Fruit fly (Drosophila melanogaster) whole organism, embryonic: ENCODE data around the gene spirit.

ENCODE experiments used
- Atf3 ChIP-seq: fragments of 200-800 bp; sonication (Bioruptor generic); optimal IDR thresholded peaks from 3 replicates; lab custom pipeline; 2016; ENCODE audit warnings: missing biosample characterization, missing genetic modification characterization
- CG10147 ChIP-seq: fragments of 200-800 bp; sonication (Bioruptor generic); optimal IDR thresholded peaks from 2 replicates; lab custom pipeline; 2019; ENCODE audit warnings: missing biosample characterization, mild to moderate bottlenecking, missing genetic modification characterization, moderate library complexity
- CG10565 ChIP-seq: fragments of 200-800 bp; sonication (Bioruptor generic); optimal IDR thresholded peaks from 3 replicates; lab custom pipeline; 2016; ENCODE audit warnings: missing biosample characterization, mild to moderate bottlenecking, missing genetic modification characterization
- CG11696 ChIP-seq: fragments of 200-800 bp; sonication (Bioruptor generic); IDR thresholded peaks from 2 replicates; pipeline ENCODE4 v1.3.6; 2022; ENCODE audit warnings: missing biosample characterization, missing genetic modification characterization
- CG12744 ChIP-seq: fragments of 200-800 bp; sonication (Bioruptor generic); optimal IDR thresholded peaks from 2 replicates; lab custom pipeline; 2016; ENCODE audit warnings: missing biosample characterization, missing genetic modification characterization
- CG13424 ChIP-seq: fragments of 200-800 bp; sonication (Bioruptor generic); optimal IDR thresholded peaks from 2 replicates; lab custom pipeline; 2019; ENCODE audit warnings: missing biosample characterization, mild to moderate bottlenecking, missing genetic modification characterization, moderate library complexity
- CG13624 ChIP-seq: fragments of 200-800 bp; sonication (Bioruptor generic); optimal IDR thresholded peaks from 2 replicates; lab custom pipeline; 2016; ENCODE audit warnings: missing biosample characterization, missing genetic modification characterization
- CG14014 ChIP-seq: fragments of 200-800 bp; sonication (Bioruptor generic); IDR thresholded peaks from 2 replicates; pipeline ENCODE4 v1.3.6; 2022; ENCODE audit warnings: missing biosample characterization, missing genetic modification characterization
- CG17361 ChIP-seq: fragments of 200-800 bp; sonication (Bioruptor generic); IDR thresholded peaks from 3 replicates; pipeline ENCODE4 v1.3.6; 2022; ENCODE audit warnings: missing biosample characterization, missing genetic modification characterization
- CG17802 ChIP-seq: fragments of 200-800 bp; sonication (Bioruptor generic); optimal IDR thresholded peaks from 2 replicates; lab custom pipeline; 2018; ENCODE audit warnings: missing biosample characterization, mild to moderate bottlenecking, missing genetic modification characterization, moderate library complexity
- CG2116 ChIP-seq: fragments of 200-800 bp; sonication (Bioruptor generic); optimal IDR thresholded peaks from 3 replicates; lab custom pipeline; 2018; ENCODE audit warnings: missing biosample characterization, mild to moderate bottlenecking, missing genetic modification characterization
- CG2678 ChIP-seq: fragments of 200-800 bp; sonication (Bioruptor generic); optimal IDR thresholded peaks from 3 replicates; lab custom pipeline; 2019; ENCODE audit warnings: missing biosample characterization, mild to moderate bottlenecking, missing genetic modification characterization, moderate library complexity
- CG31441 ChIP-seq: fragments of 200-800 bp; sonication (Bioruptor generic); IDR thresholded peaks from 2 replicates; pipeline ENCODE4 v1.3.6; 2022; ENCODE audit warnings: missing biosample characterization, missing genetic modification characterization
- CG3281 ChIP-seq: fragments of 200-800 bp; sonication (Bioruptor generic); optimal IDR thresholded peaks from 3 replicates; lab custom pipeline; 2017; ENCODE audit warnings: missing biosample characterization, mild to moderate bottlenecking, missing genetic modification characterization
- CG33557 ChIP-seq: fragments of 200-800 bp; sonication (Bioruptor generic); optimal IDR thresholded peaks from 2 replicates; lab custom pipeline; 2019; ENCODE audit warnings: missing biosample characterization, mild to moderate bottlenecking, missing genetic modification characterization, moderate library complexity
- CG4854 ChIP-seq: fragments of 200-800 bp; sonication (Bioruptor generic); optimal IDR thresholded peaks from 2 replicates; lab custom pipeline; 2016; ENCODE audit warnings: missing biosample characterization, missing genetic modification characterization, inconsistent platforms
- CG5180 ChIP-seq: fragments of 200-800 bp; sonication (Bioruptor generic); optimal IDR thresholded peaks from 3 replicates; lab custom pipeline; 2017; ENCODE audit warnings: missing biosample characterization, missing genetic modification characterization, mild to moderate bottlenecking, moderate library complexity, missing genetic modification reagents
- CG7556 ChIP-seq: fragments of 200-800 bp; sonication (Bioruptor generic); optimal IDR thresholded peaks from 2 replicates; lab custom pipeline; 2017; ENCODE audit warnings: missing biosample characterization, mild to moderate bottlenecking, missing genetic modification characterization
- CG7839 ChIP-seq: fragments of 200-800 bp; sonication (Bioruptor generic); optimal IDR thresholded peaks from 3 replicates; lab custom pipeline; 2018; ENCODE audit warnings: missing biosample characterization, mild to moderate bottlenecking, missing genetic modification characterization, moderate library complexity
- CG7987 ChIP-seq: fragments of 200-800 bp; sonication (Bioruptor generic); optimal IDR thresholded peaks from 2 replicates; lab custom pipeline; 2018; ENCODE audit warnings: missing biosample characterization, mild to moderate bottlenecking, missing genetic modification characterization, moderate library complexity
- CG8765 ChIP-seq: fragments of 200-800 bp; sonication (Bioruptor generic); IDR thresholded peaks from 2 replicates; pipeline ENCODE4 v1.3.6; 2022; ENCODE audit warnings: missing biosample characterization, missing genetic modification characterization
- CG9817 ChIP-seq: fragments of 200-800 bp; sonication (Bioruptor generic); optimal IDR thresholded peaks from 2 replicates; lab custom pipeline; 2018; ENCODE audit warnings: missing biosample characterization, mild to moderate bottlenecking, missing genetic modification characterization, moderate library complexity
- Drgx ChIP-seq: fragments of 200-800 bp; sonication (Bioruptor generic); IDR thresholded peaks from 2 replicates; pipeline ENCODE4 v1.3.6; 2022; ENCODE audit warnings: missing biosample characterization, missing genetic modification characterization
- Gug ChIP-seq: fragments of 200-800 bp; sonication (Bioruptor generic); IDR thresholded peaks from 4 replicates; pipeline ENCODE4 v1.3.6; 2022; ENCODE audit warnings: missing biosample characterization, missing genetic modification characterization
- HLH3B ChIP-seq: fragments of 200-800 bp; sonication (Bioruptor generic); IDR thresholded peaks from 2 replicates; pipeline ENCODE4 v1.3.6; 2022; ENCODE audit warnings: missing biosample characterization, missing genetic modification characterization
- HLH4C ChIP-seq: fragments of 200-800 bp; sonication (Bioruptor generic); IDR thresholded peaks from 3 replicates; pipeline ENCODE4 v1.3.6; 2022; ENCODE audit warnings: missing biosample characterization, missing genetic modification characterization; ENCODE audit not compliant: partially characterized antibody
- HLH54F ChIP-seq: fragments of 200-800 bp; sonication (Bioruptor generic); optimal IDR thresholded peaks from 3 replicates; lab custom pipeline; 2016; ENCODE audit warnings: missing biosample characterization, missing genetic modification characterization
- Hmr ChIP-seq: fragments of 200-800 bp; sonication (Bioruptor generic); optimal IDR thresholded peaks from 3 replicates; lab custom pipeline; 2017; ENCODE audit warnings: mild to moderate bottlenecking, missing biosample characterization, missing genetic modification reagents, missing genetic modification characterization
- Hr51 ChIP-seq, 2 experiments: fragments of 200-800 bp; sonication (Bioruptor generic); optimal IDR thresholded peaks; 2 replicates in 1 of 2; 3 replicates in 1 of 2; lab custom pipeline; 2016 to 2018; ENCODE audit warnings: missing biosample characterization in 2 of 2, missing genetic modification characterization in 2 of 2, mild to moderate bottlenecking in 1 of 2, moderate library complexity in 1 of 2
- Med ChIP-seq: fragments of 200-800 bp; sonication (Bioruptor generic); peaks from one replicate; lab custom pipeline; 2016; ENCODE audit warnings: missing biosample characterization, missing genetic modification characterization, mild to moderate bottlenecking, inconsistent platforms, moderate library complexity
- Mrtf ChIP-seq: fragments of 200-800 bp; sonication (Bioruptor generic); IDR thresholded peaks from 3 replicates; pipeline ENCODE4 v1.3.6; 2022; ENCODE audit warnings: missing biosample characterization, missing genetic modification characterization
- Myb ChIP-seq: fragments of 200-800 bp; sonication (Bioruptor generic); optimal IDR thresholded peaks from 2 replicates; lab custom pipeline; 2016; ENCODE audit warnings: missing biosample characterization, missing genetic modification characterization
- NC2β ChIP-seq: fragments of 200-800 bp; sonication (Bioruptor generic); optimal IDR thresholded peaks from 2 replicates; lab custom pipeline; 2016; ENCODE audit warnings: missing biosample characterization, missing genetic modification characterization
- Opbp ChIP-seq: fragments of 200-800 bp; sonication (Bioruptor generic); IDR thresholded peaks from 3 replicates; pipeline ENCODE4 v1.3.6; 2022; ENCODE audit warnings: missing biosample characterization, missing genetic modification characterization; ENCODE audit not compliant: partially characterized antibody
- Rfx ChIP-seq: fragments of 200-800 bp; sonication (Bioruptor generic); IDR thresholded peaks from 2 replicates; pipeline ENCODE4 v1.3.6; 2022; ENCODE audit warnings: missing biosample characterization, missing genetic modification characterization
- Rx ChIP-seq: fragments of 200-800 bp; sonication (Bioruptor generic); IDR thresholded peaks from 2 replicates; pipeline ENCODE4 v1.3.6; 2022; ENCODE audit warnings: missing biosample characterization, missing genetic modification characterization
- Sin3A ChIP-seq: fragments of >200 bp; optimal IDR thresholded peaks from 2 replicates; lab custom pipeline; 2018
- Sry-δ ChIP-seq: fragments of 200-800 bp; sonication (Bioruptor generic); optimal IDR thresholded peaks from 2 replicates; lab custom pipeline; 2016; ENCODE audit warnings: missing biosample characterization, missing genetic modification characterization
- cg ChIP-seq: fragments of 200-800 bp; sonication (Bioruptor generic); optimal IDR thresholded peaks from 3 replicates; lab custom pipeline; 2019; ENCODE audit warnings: missing biosample characterization, mild to moderate bottlenecking, missing genetic modification characterization, moderate library complexity
- da ChIP-seq: fragments of 200-800 bp; sonication (Bioruptor generic); optimal IDR thresholded peaks from 2 replicates; lab custom pipeline; 2016; ENCODE audit warnings: missing biosample characterization, missing genetic modification characterization
- inv ChIP-seq: fragments of 200-800 bp; sonication (Bioruptor generic); IDR thresholded peaks from 2 replicates; pipeline ENCODE4 v1.3.6; 2022; ENCODE audit warnings: missing biosample characterization, missing genetic modification characterization; ENCODE audit not compliant: partially characterized antibody
- kay ChIP-seq: fragments of 200-800 bp; sonication (Bioruptor generic); optimal IDR thresholded peaks from 2 replicates; lab custom pipeline; 2016; ENCODE audit warnings: missing biosample characterization, missing genetic modification characterization
- lbe ChIP-seq: fragments of 200-800 bp; sonication (Bioruptor generic); optimal IDR thresholded peaks from 2 replicates; lab custom pipeline; 2016; ENCODE audit warnings: missing biosample characterization, mild to moderate bottlenecking, missing genetic modification characterization
- odd ChIP-seq: fragments of 200-800 bp; sonication (Bioruptor generic); optimal IDR thresholded peaks from 2 replicates; lab custom pipeline; 2017; ENCODE audit warnings: missing biosample characterization, mild to moderate bottlenecking, missing genetic modification characterization
- pb ChIP-seq: fragments of 200-800 bp; sonication (Bioruptor generic); optimal IDR thresholded peaks from 3 replicates; lab custom pipeline; 2016; ENCODE audit warnings: missing biosample characterization, missing genetic modification characterization
- phol ChIP-seq: fragments of 200-800 bp; sonication (Bioruptor generic); optimal IDR thresholded peaks from 3 replicates; lab custom pipeline; 2018; ENCODE audit warnings: missing biosample characterization, mild to moderate bottlenecking, missing genetic modification characterization, moderate library complexity
- sd ChIP-seq: fragments of 200-800 bp; sonication (Bioruptor generic); optimal IDR thresholded peaks from 3 replicates; lab custom pipeline; 2018; ENCODE audit warnings: missing biosample characterization, mild to moderate bottlenecking, missing genetic modification characterization, moderate library complexity
- stc ChIP-seq: fragments of 200-800 bp; sonication (Bioruptor generic); IDR thresholded peaks from 2 replicates; pipeline ENCODE4 v1.3.6; 2022; ENCODE audit warnings: missing biosample characterization, missing genetic modification characterization
- toy ChIP-seq: fragments of 200-800 bp; sonication (Bioruptor generic); IDR thresholded peaks from 2 replicates; pipeline ENCODE4 v1.3.6; 2022; ENCODE audit warnings: missing biosample characterization, missing genetic modification characterization
- vvl ChIP-seq: fragments of 200-800 bp; sonication (Bioruptor generic); IDR thresholded peaks from 2 replicates; pipeline ENCODE4 v1.3.6; 2022; ENCODE audit warnings: missing biosample characterization, missing genetic modification characterization
- zen2 ChIP-seq: fragments of 200-800 bp; sonication (Bioruptor generic); IDR thresholded peaks from 3 replicates; pipeline ENCODE4 v1.3.6; 2022; ENCODE audit warnings: missing biosample characterization, missing genetic modification characterization; ENCODE audit not compliant: partially characterized antibody

Gene spirit

dm6 chrX:8583159-8583558, 9.8 kb upstream of the spirit start (continued):
- TF ChIP-seq phol (tag; lab: Kevin White, UChicago) (peak; percentile 17), HLH3B (GFP tag; lab: Robert Waterston, UW) (0 out of 2 replicates have a peak, but pooled peaks have one; percentile 9), CG13424 (tag; lab: Kevin White, UChicago) (peak; percentile 21), CG3281 (GFP tag; lab: Kevin White, UChicago) (peak; percentile 21), Hmr (peak; percentile 26), Drgx (GFP tag; lab: Robert Waterston, UW) (no peak), HLH54F (GFP tag; lab: Kevin White, UChicago) (peak; percentile 9), CG4854 (GFP tag; lab: Kevin White, UChicago) (no peak), CG33557 (GFP tag; lab: Kevin White, UChicago) (no peak), Med (GFP tag; lab: Kevin White, UChicago) (peak; percentile 82), CG13624 (peak; percentile 1), pb (GFP tag; lab: Kevin White, UChicago) (no peak), Myb (no peak), CG9817 (tag; lab: Kevin White, UChicago) (peak; percentile 14), CG31441 (GFP tag; lab: Robert Waterston, UW) (0 out of 2 replicates have a peak, but pooled peaks have one; percentile 23), zen2 (GFP tag; lab: Robert Waterston, UW) (no peak), CG11696 (no peak), CG12744 (GFP tag; lab: Kevin White, UChicago) (no peak), HLH4C (GFP tag; lab: Robert Waterston, UW) (no peak), da (GFP tag; lab: Kevin White, UChicago) (no peak), CG7987 (GFP tag; lab: Kevin White, UChicago) (no peak), CG17361 (GFP tag; lab: Robert Waterston, UW) (0 out of 3 replicates have a peak, but pooled peaks have one; percentile 13), CG2116 (no peak), kay (GFP tag; lab: Kevin White, UChicago) (no peak), CG10565 (GFP tag; lab: Kevin White, UChicago) (no peak), stc (GFP tag; lab: Robert Waterston, UW) (0 out of 2 replicates have a peak, but pooled peaks have one; percentile 21), CG7556 (GFP tag; lab: Kevin White, UChicago) (peak; percentile 8), toy (GFP tag; lab: Robert Waterston, UW) (no peak), Sry-δ (GFP tag; lab: Kevin White, UChicago) (no peak), Rx (no peak), Sin3A (lab: Kevin White, UChicago) (no peak), CG17802 (tag; lab: Kevin White, UChicago) (no peak), lbe (GFP tag; lab: Kevin White, UChicago) (no peak), CG5180 (no peak), CG2678 (tag; lab: Kevin White, UChicago) (peak; percentile 36), vvl (GFP tag; lab: Robert Waterston, UW) (peak; percentile 51; the same call in 1 of the 2 replicates), Rfx (GFP tag; lab: Robert Waterston, UW) (peak; percentile 53; the same call in 1 of the 2 replicates), Gug (GFP tag; lab: Robert Waterston, UW) (no peak), NC2β (GFP tag; lab: Kevin White, UChicago) (no peak), Hr51 (GFP tag; optimal IDR thresholded peaks at IDR 0.05; lab: Kevin White, UChicago) (peak in 1 of 2 experiments; percentile 47), CG7839 (tag; lab: Kevin White, UChicago) (peak; percentile 42), CG8765 (GFP tag; lab: Robert Waterston, UW) (no peak), Mrtf (GFP tag; lab: Robert Waterston, UW) (0 out of 3 replicates have a peak, but pooled peaks have one; percentile 34), Opbp (GFP tag; lab: Robert Waterston, UW) (no peak), cg (GFP tag; lab: Kevin White, UChicago) (no peak), inv (GFP tag; lab: Robert Waterston, UW) (no peak), CG14014 (GFP tag; lab: Robert Waterston, UW) (0 out of 2 replicates have a peak, but pooled peaks have one; percentile 20), CG10147 (GFP tag; lab: Kevin White, UChicago) (peak; percentile 19), odd (GFP tag; lab: Kevin White, UChicago) (no peak), Atf3 (GFP tag; lab: Kevin White, UChicago) (no peak), sd (tag; lab: Kevin White, UChicago) (peak; percentile 57)
